Fruit fly (Drosophila melanogaster): Measurements from ENCODE around the gene CG15765.

CG15765 gene

DNA sequence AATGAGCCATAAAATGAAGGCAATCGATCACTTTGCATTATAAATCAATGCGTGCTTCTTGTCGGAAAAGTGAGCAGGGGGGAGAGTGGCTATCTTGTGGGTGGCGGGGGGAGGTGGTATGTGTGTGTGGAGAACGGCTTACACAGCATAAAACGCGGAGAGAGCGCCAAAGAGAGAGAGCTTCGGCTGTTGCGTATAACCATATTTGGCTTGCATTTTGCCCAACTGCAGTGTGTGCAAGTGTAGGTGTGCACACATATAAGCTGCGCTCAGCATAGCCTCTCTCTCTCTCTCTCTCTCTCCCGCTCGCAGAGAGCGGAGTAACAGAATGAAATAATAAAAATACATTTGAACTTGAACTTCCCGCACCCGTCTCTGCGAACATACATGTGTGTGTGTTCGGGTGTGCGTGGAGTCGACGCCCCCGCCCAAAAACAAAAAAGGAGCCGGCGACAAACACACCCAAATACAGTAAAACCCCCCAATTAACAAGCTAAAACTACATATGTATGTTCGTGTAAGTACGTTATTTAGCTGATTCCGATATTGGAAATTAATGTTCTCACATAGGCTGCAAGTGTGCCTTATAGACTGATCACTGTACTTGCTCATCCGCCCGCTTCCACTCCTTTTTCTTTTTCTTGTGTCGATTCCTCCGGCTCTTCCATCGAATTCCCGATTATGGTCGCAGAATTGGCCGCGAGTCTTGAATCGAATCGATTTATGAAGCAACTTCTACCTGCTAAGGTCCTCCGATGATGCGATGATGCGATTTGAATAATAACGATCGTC lies 68.6 kb downstream of the CG15765 start:
- TF ChIP-seq Dbx (GFP tag; IDR thresholded peaks at IDR 0.05) (0 out of 3 replicates have a peak, but pooled peaks have one; percentile 9), E2f1 (GFP tag; IDR thresholded peaks at IDR 0.05) (0 out of 2 replicates have a peak, but pooled peaks have one; percentile 19), h (optimal IDR thresholded peaks at IDR 0.05) (no peak), CG7745 (tag; optimal IDR thresholded peaks at IDR 0.05) (no peak), sens-2 (GFP tag; IDR thresholded peaks at IDR 0.05) (0 out of 2 replicates have a peak, but pooled peaks have one; percentile 39), Eip74EF (GFP tag; optimal IDR thresholded peaks at IDR 0.05) (no peak), Xrp1 (GFP tag; IDR thresholded peaks at IDR 0.05) (peak; percentile 62; the same call in 1 of the 2 replicates), CG14710 (tag; optimal IDR thresholded peaks at IDR 0.05) (no peak), CG6791 (GFP tag; IDR thresholded peaks at IDR 0.05; ENCODE audit: partially characterized antibody) (no peak), pros (GFP tag; optimal IDR thresholded peaks at IDR 0.05) (peak; percentile 13), CG9932 (GFP tag; IDR thresholded peaks at IDR 0.05) (0 out of 2 replicates have a peak, but pooled peaks have one; percentile 31), Trl (optimal IDR thresholded peaks at IDR 0.05) (peak; percentile 76 to 92), Trl (GFP tag; optimal IDR thresholded peaks at IDR 0.05) (no peak), CG11456 (GFP tag; IDR thresholded peaks at IDR 0.05) (peak; percentile 52; the same call in 2 of the 3 replicates), zen2 (GFP tag; IDR thresholded peaks at IDR 0.05; ENCODE audit: partially characterized antibody) (no peak), Hmr (GFP tag; optimal IDR thresholded peaks at IDR 0.05) (no peak), chn (GFP tag; optimal IDR thresholded peaks at IDR 0.05) (peak; percentile 2), stc (GFP tag; IDR thresholded peaks at IDR 0.05) (no peak), ken (GFP tag; IDR thresholded peaks at IDR 0.05) (no peak), abd-A (tag; optimal IDR thresholded peaks at IDR 0.05) (peak; percentile 32), Elba2 (GFP tag; optimal IDR thresholded peaks at IDR 0.05) (no peak), caup (GFP tag; optimal IDR thresholded peaks at IDR 0.05; ENCODE audit: severe bottlenecking) (no peak), Rx (GFP tag; IDR thresholded peaks at IDR 0.05) (no peak), NC2β (GFP tag; optimal IDR thresholded peaks at IDR 0.05) (no peak), sr (GFP tag; IDR thresholded peaks at IDR 0.05) (peak; percentile 46; the same call in 2 of the 3 replicates), CG1529 (GFP tag; optimal IDR thresholded peaks at IDR 0.05) (no peak), Fer1 (GFP tag; optimal IDR thresholded peaks at IDR 0.05) (no peak), CG34422 (GFP tag; IDR thresholded peaks at IDR 0.05) (peak; percentile 20; the same call in 1 of the 3 replicates), slbo (GFP tag; IDR thresholded peaks at IDR 0.05) (peak; percentile 43; the same call in 1 of the 2 replicates), pnt (GFP tag; optimal IDR thresholded peaks at IDR 0.05) (peak; percentile 31), ara (GFP tag; IDR thresholded peaks at IDR 0.05) (peak; percentile 60), dmrt99B (tag; optimal IDR thresholded peaks at IDR 0.05) (no peak), bsh (GFP tag; optimal IDR thresholded peaks at IDR 0.05) (peak; percentile 48 to 53), zfh1 (GFP tag; IDR thresholded peaks at IDR 0.05) (peak; percentile 77; the same call in 2 of the 3 replicates), CG32772 (GFP tag; IDR thresholded peaks at IDR 0.05) (peak; percentile 39; the same call in 1 of the 2 replicates), pho (GFP tag; optimal IDR thresholded peaks at IDR 0.05) (no peak), Dp (GFP tag; optimal IDR thresholded peaks at IDR 0.05) (no peak), Nf-YC (tag; optimal IDR thresholded peaks at IDR 0.05) (no peak), CG9797 (GFP tag; optimal IDR thresholded peaks at IDR 0.05) (no peak), vvl (GFP tag; IDR thresholded peaks at IDR 0.05) (no peak; the same call in 1 of the 2 replicates), CG11696 (GFP tag; IDR thresholded peaks at IDR 0.05) (no peak), Dip3 (GFP tag; optimal IDR thresholded peaks at IDR 0.05) (no peak), otp (GFP tag; IDR thresholded peaks at IDR 0.05) (peak; percentile 57; the same call in 2 of the 3 replicates), Sox100B (GFP tag; optimal IDR thresholded peaks at IDR 0.05) (no peak), CG30431 (GFP tag; optimal IDR thresholded peaks at IDR 0.05) (no peak), Xbp1 (GFP tag; optimal IDR thresholded peaks at IDR 0.05) (peak; percentile 30), CG18619 (GFP tag; optimal IDR thresholded peaks at IDR 0.05) (peak; percentile 8), Blimp-1 (GFP tag; optimal IDR thresholded peaks at IDR 0.05) (no peak), CG17829 (tag; optimal IDR thresholded peaks at IDR 0.05) (peak; percentile 22)
